Fruit fly (Drosophila melanogaster) whole organism, adult: ENCODE measurements around the gene Gr93b.

Source experiments
- CG5204 ChIP-seq: fragments of 200-800 bp; sonication (Bioruptor generic); optimal IDR thresholded peaks from 2 replicates; lab custom pipeline; 2016; ENCODE audit warnings: missing biosample characterization, missing genetic modification characterization
- CG7045 ChIP-seq: fragments of 200-800 bp; sonication (Bioruptor generic); optimal IDR thresholded peaks from 2 replicates; lab custom pipeline; 2017; ENCODE audit warnings: missing biosample characterization, mild to moderate bottlenecking, missing genetic modification characterization
- cnc ChIP-seq, 2 experiments: fragments of >200 bp; optimal IDR thresholded peaks; 2 replicates each; lab custom pipeline; 2017
- pad ChIP-seq: fragments of 200-800 bp; sonication (Bioruptor generic); optimal IDR thresholded peaks from 3 replicates; lab custom pipeline; 2017; ENCODE audit warnings: missing biosample characterization, missing genetic modification characterization, mild to moderate bottlenecking, moderate library complexity, missing genetic modification reagents

DNA sequence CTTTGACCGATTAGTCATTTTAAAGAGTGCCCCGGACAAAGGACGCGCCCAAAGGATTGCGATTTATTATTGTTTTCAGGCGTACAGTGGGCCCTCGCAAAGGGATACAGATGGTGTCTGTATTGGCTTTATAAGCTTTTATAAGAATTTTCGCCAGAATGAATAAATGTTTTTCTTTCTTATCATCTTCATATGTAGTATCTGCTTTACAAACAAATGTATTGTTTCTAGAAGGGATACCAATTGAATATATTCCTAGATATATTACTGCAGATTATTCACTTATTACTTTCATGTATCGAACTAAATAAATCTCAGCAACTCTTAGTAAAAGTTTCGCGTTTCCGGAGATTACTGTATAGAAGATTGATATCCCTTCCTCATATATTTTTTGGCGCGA, 13.9 kb upstream of the Gr93b start:
- TF ChIP-seq CG7045 (GFP tag; lab: Kevin White, UChicago) (no peak), CG5204 (GFP tag; lab: Kevin White, UChicago) (no peak), pad (no peak), cnc (optimal IDR thresholded peaks at IDR 0.05; lab: Kevin White, UChicago) (no peak)
